Fruit fly (Drosophila melanogaster): Measurements from ENCODE around the gene CG11679.

DNA sequence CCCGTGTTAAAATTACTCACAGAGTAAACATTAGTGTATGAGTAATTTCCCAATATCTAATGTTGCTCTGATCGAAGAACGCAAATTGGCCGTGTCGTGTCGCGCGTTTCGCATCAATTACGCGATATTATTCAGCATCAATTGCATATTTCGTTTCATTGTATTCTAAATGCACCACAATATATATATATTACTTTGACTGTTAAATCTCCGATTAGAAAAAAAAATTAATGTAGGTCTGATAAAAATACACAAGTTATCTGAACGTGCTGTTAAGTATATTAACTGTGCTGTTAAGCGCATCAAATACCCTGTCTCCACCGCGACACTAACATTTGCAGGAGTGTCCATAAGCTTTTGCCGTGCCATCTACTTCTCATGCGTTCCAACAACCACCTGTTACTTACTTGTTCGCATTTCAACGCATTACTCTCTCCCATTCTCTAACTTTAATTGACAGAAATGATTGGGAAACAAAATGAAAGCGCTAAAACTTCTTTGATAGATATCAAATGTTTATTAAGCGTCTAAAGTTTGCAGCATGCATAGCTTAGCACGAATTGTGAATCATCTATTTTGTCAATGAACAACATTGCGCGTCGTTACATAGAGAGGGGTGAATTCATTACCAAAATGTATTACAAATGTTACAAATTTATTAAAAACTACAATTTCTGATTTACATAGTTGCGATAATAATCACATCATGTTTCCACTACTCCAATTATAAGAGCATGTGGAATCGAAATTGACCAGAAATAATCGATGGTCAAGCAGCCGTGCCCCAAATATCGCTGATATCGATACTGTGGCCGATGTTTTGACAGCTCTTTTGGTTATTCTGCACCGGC lies 21.9 kb upstream of the CG11679 start, which contains the start of the genes Graf and mRpL3:
- TF ChIP-seq CG8478 (optimal IDR thresholded peaks at IDR 0.05) (no peak), CTCF (optimal IDR thresholded peaks at IDR 0.05) (peak in 1 of 2 experiments; percentile 21)

Measured in S2 (cell line).